Worm (Caenorhabditis elegans) whole organism, young adult: ENCODE measurements around the gene rpl-16.

Source experiments
- B0035.1 ChIP-seq: sonication (generic microtip); optimal IDR thresholded peaks from 2 replicates; lab custom pipeline; 2016; ENCODE audit warnings: missing genetic modification characterization, mild to moderate bottlenecking, missing compliant biosample characterization, missing genotype, missing genetic modification reagents
- C17E4.6 ChIP-seq: fragments of 200-800 bp; sonication (Bioruptor generic); IDR thresholded peaks from 2 replicates; pipeline ENCODE4 v1.3.6; 2022; ENCODE audit warnings: missing genetic modification reagents, missing genetic modification characterization, missing compliant biosample characterization
- D2030.7 ChIP-seq: fragments of 200-800 bp; sonication (Bioruptor generic); IDR thresholded peaks from 2 replicates; pipeline ENCODE4 v1.3.6; 2022; ENCODE audit warnings: missing genetic modification reagents, missing genetic modification characterization, missing compliant biosample characterization
- F10E7.11 ChIP-seq: sonication (generic microtip); optimal IDR thresholded peaks from 2 replicates; lab custom pipeline; 2017; ENCODE audit warnings: mild to moderate bottlenecking, missing genetic modification characterization, moderate library complexity, missing compliant biosample characterization
- F22D6.2 ChIP-seq: sonication (generic microtip); optimal IDR thresholded peaks from 2 replicates; lab custom pipeline; 2016; ENCODE audit warnings: mild to moderate bottlenecking, missing genetic modification characterization, missing compliant biosample characterization
- F37B4.10 ChIP-seq: fragments of 200-800 bp; sonication (Bioruptor generic); IDR thresholded peaks from 2 replicates; pipeline ENCODE4 v1.3.6; 2022; ENCODE audit warnings: missing genetic modification characterization, missing compliant biosample characterization
- F49E8.2 ChIP-seq: sonication (generic microtip); optimal IDR thresholded peaks from 3 replicates; lab custom pipeline; 2017; ENCODE audit warnings: missing genetic modification characterization, mild to moderate bottlenecking, missing compliant biosample characterization, antibody characterized with exemption, moderate library complexity; ENCODE audit not compliant: insufficient read depth
- F52B5.7 ChIP-seq: sonication (generic microtip); optimal IDR thresholded peaks from 2 replicates; lab custom pipeline; 2016; ENCODE audit warnings: mild to moderate bottlenecking, missing genetic modification characterization, missing compliant biosample characterization
- K11D2.4 ChIP-seq: fragments of 200-800 bp; sonication (Bioruptor generic); IDR thresholded peaks from 2 replicates; pipeline ENCODE4 v1.3.6; 2022; ENCODE audit warnings: missing genetic modification reagents, missing genetic modification characterization, missing compliant biosample characterization
- T07F8.4 ChIP-seq: sonication (generic microtip); optimal IDR thresholded peaks from 2 replicates; lab custom pipeline; 2016; ENCODE audit warnings: mild to moderate bottlenecking, missing genetic modification characterization, moderate library complexity, missing compliant biosample characterization
- Y56A3A.18 ChIP-seq: fragments of 200-800 bp; sonication (Bioruptor generic); IDR thresholded peaks from 2 replicates; pipeline ENCODE4 v1.3.6; 2022; ENCODE audit warnings: missing genetic modification reagents, missing genetic modification characterization, missing compliant biosample characterization
- Y95B8A.8 ChIP-seq: fragments of 200-800 bp; sonication (Bioruptor generic); IDR thresholded peaks from 2 replicates; pipeline ENCODE4 v1.3.6; 2022; ENCODE audit warnings: missing genetic modification reagents, missing genetic modification characterization, missing compliant biosample characterization
- ZK185.1 ChIP-seq: sonication (generic microtip); optimal IDR thresholded peaks from 2 replicates; lab custom pipeline; 2016; ENCODE audit warnings: mild to moderate bottlenecking, missing genetic modification characterization, missing compliant biosample characterization; ENCODE audit not compliant: poor library complexity, severe bottlenecking
- aptf-2 ChIP-seq: fragments of 200-800 bp; sonication (Bioruptor generic); conservative IDR thresholded peaks from 2 replicates; pipeline ENCODE4 v1.3.6; 2022; ENCODE audit warnings: missing genetic modification reagents, missing genetic modification characterization, missing compliant biosample characterization
- aptf-3 ChIP-seq: fragments of 200-800 bp; sonication (Bioruptor generic); IDR thresholded peaks from 2 replicates; pipeline ENCODE4 v1.3.6; 2022; ENCODE audit warnings: missing genetic modification characterization, missing compliant biosample characterization
- athp-1 ChIP-seq: sonication (generic microtip); optimal IDR thresholded peaks from 2 replicates; lab custom pipeline; 2017; ENCODE audit warnings: mild to moderate bottlenecking, missing genetic modification characterization, missing compliant biosample characterization
- attf-5 ChIP-seq: fragments of 200-800 bp; sonication (Bioruptor generic); optimal IDR thresholded peaks from 2 replicates; lab custom pipeline; 2018; ENCODE audit warnings: mild to moderate bottlenecking, missing genetic modification characterization, missing compliant biosample characterization
- cebp-1 ChIP-seq, 2 experiments: fragments of 200-800 bp in 1 of 2; sonication (Bioruptor generic) in 1 of 2; sonication (generic microtip) in 1 of 2; IDR thresholded peaks in 1 of 2; optimal IDR thresholded peaks in 1 of 2; 2 replicates each; pipeline versions ENCODE4 v1.3.6 to Lab custom; 2017 to 2022; ENCODE audit warnings: missing compliant biosample characterization in 2 of 2, missing genetic modification characterization in 2 of 2, mild to moderate bottlenecking in 1 of 2, missing genetic modification reagents in 1 of 2, moderate library complexity in 1 of 2
- chd-7 ChIP-seq: sonication (generic microtip); optimal IDR thresholded peaks from 2 replicates; lab custom pipeline; 2016; ENCODE audit warnings: mild to moderate bottlenecking, missing genetic modification characterization, moderate library complexity, missing compliant biosample characterization
- dox-1 ChIP-seq: fragments of 200-800 bp; sonication (Bioruptor generic); IDR thresholded peaks from 2 replicates; pipeline ENCODE4 v1.3.6; 2022; ENCODE audit warnings: missing genetic modification reagents, missing genetic modification characterization, missing compliant biosample characterization
- efl-1 ChIP-seq: fragments of 150-350 bp; optimal IDR thresholded peaks from 2 replicates; lab custom pipeline; 2014; ENCODE audit warnings: missing biosample characterization, missing genetic modification reagents, missing genetic modification characterization
- ets-4 ChIP-seq: fragments of 200-800 bp; sonication (Bioruptor generic); optimal IDR thresholded peaks from 2 replicates; lab custom pipeline; 2018; ENCODE audit warnings: mild to moderate bottlenecking, missing genetic modification characterization, missing compliant biosample characterization
- let-526 ChIP-seq: fragments of 200-800 bp; sonication (Bioruptor generic); IDR thresholded peaks from 2 replicates; pipeline ENCODE4 v1.3.6; 2022; ENCODE audit warnings: missing genetic modification reagents, missing genetic modification characterization, missing compliant biosample characterization
- let-607 ChIP-seq, 2 experiments: fragments of 200-800 bp in 1 of 2; sonication (Bioruptor generic) in 1 of 2; sonication (generic microtip) in 1 of 2; optimal IDR thresholded peaks; 2 replicates each; lab custom pipeline; 2016 to 2018; ENCODE audit warnings: mild to moderate bottlenecking in 2 of 2, missing compliant biosample characterization in 2 of 2, missing genetic modification characterization in 2 of 2, moderate library complexity in 2 of 2, missing genotype in 1 of 2
- lin-54 ChIP-seq: fragments of 200-800 bp; sonication (Bioruptor generic); optimal IDR thresholded peaks from 2 replicates; lab custom pipeline; 2018; ENCODE audit warnings: mild to moderate bottlenecking, missing genetic modification characterization, missing compliant biosample characterization
- madf-3 ChIP-seq: fragments of 200-800 bp; sonication (Bioruptor generic); IDR thresholded peaks from 2 replicates; pipeline ENCODE4 v1.3.6; 2022; ENCODE audit warnings: missing genetic modification reagents, missing genetic modification characterization, missing compliant biosample characterization
- madf-6 ChIP-seq: fragments of 200-800 bp; sonication (Bioruptor generic); IDR thresholded peaks from 2 replicates; pipeline ENCODE4 v1.3.6; 2022; ENCODE audit warnings: missing genetic modification reagents, missing genetic modification characterization, missing compliant biosample characterization
- mcd-1 ChIP-seq: fragments of 200-800 bp; sonication (Bioruptor generic); IDR thresholded peaks from 2 replicates; pipeline ENCODE4 v1.3.6; 2022; ENCODE audit warnings: missing genetic modification reagents, missing genetic modification characterization, missing compliant biosample characterization
- mel-28 ChIP-seq: sonication (generic microtip); optimal IDR thresholded peaks from 2 replicates; lab custom pipeline; 2016; ENCODE audit warnings: borderline replicate concordance, mild to moderate bottlenecking, missing genetic modification characterization, missing compliant biosample characterization
- mxl-1 ChIP-seq: sonication (generic microtip); optimal IDR thresholded peaks from 2 replicates; lab custom pipeline; 2016; ENCODE audit warnings: missing genetic modification characterization, missing compliant biosample characterization
- nfya-1 ChIP-seq: sonication (generic microtip); optimal IDR thresholded peaks from 2 replicates; lab custom pipeline; 2017; ENCODE audit warnings: antibody characterized with exemption, missing compliant biosample characterization, missing genetic modification characterization, borderline replicate concordance; ENCODE audit not compliant: insufficient read depth
- nfya-2 ChIP-seq: fragments of 200-800 bp; sonication (Bioruptor generic); IDR thresholded peaks from 2 replicates; pipeline ENCODE4 v1.3.6; 2022; ENCODE audit warnings: missing genetic modification reagents, missing genetic modification characterization, missing compliant biosample characterization
- nfyb-1 ChIP-seq: fragments of 200-800 bp; sonication (Bioruptor generic); IDR thresholded peaks from 2 replicates; pipeline ENCODE4 v1.3.6; 2022; ENCODE audit warnings: missing genetic modification reagents, missing genetic modification characterization, missing compliant biosample characterization
- nhr-27 ChIP-seq: fragments of 200-800 bp; sonication (Bioruptor generic); optimal IDR thresholded peaks from 2 replicates; lab custom pipeline; 2018; ENCODE audit warnings: mild to moderate bottlenecking, missing genetic modification characterization, moderate library complexity, missing compliant biosample characterization
- rcor-1 ChIP-seq: fragments of 200-800 bp; sonication (Bioruptor generic); IDR thresholded peaks from 2 replicates; pipeline ENCODE4 v1.3.6; 2022; ENCODE audit warnings: missing genetic modification reagents, missing genetic modification characterization, missing compliant biosample characterization
- repo-1 ChIP-seq: sonication (generic microtip); optimal IDR thresholded peaks from 2 replicates; lab custom pipeline; 2017; ENCODE audit warnings: mild to moderate bottlenecking, missing genetic modification characterization, missing compliant biosample characterization
- sdz-38 ChIP-seq: sonication (generic microtip); optimal IDR thresholded peaks from 2 replicates; lab custom pipeline; 2016; ENCODE audit warnings: missing genotype, missing genetic modification characterization, missing compliant biosample characterization
- sea-2 ChIP-seq: fragments of 200-800 bp; sonication (Bioruptor generic); IDR thresholded peaks from 2 replicates; pipeline ENCODE4 v1.3.6; 2022; ENCODE audit warnings: missing genetic modification characterization, missing compliant biosample characterization
- snpc-4 ChIP-seq, 5 experiments: fragments of 150-350 bp in 1 of 5; sonication (generic microtip) in 4 of 5; optimal IDR thresholded peaks; 2 replicates each; lab custom pipeline; 2014 to 2018; ENCODE audit warnings: missing genetic modification characterization in 5 of 5, missing biosample characterization in 3 of 5, antibody characterized with exemption in 2 of 5, mild to moderate bottlenecking in 2 of 5, missing compliant biosample characterization in 2 of 5, missing genotype in 2 of 5, moderate library complexity in 2 of 5, missing genetic modification reagents in 1 of 5
- tbx-9 ChIP-seq: sonication (generic microtip); optimal IDR thresholded peaks from 2 replicates; lab custom pipeline; 2016; ENCODE audit warnings: borderline replicate concordance, missing genetic modification characterization, inconsistent platforms, missing compliant biosample characterization
- ztf-18 ChIP-seq: sonication (generic microtip); optimal IDR thresholded peaks from 2 replicates; lab custom pipeline; 2016; ENCODE audit warnings: missing genotype, mild to moderate bottlenecking, missing genetic modification characterization, missing compliant biosample characterization
- ztf-22 ChIP-seq: fragments of 200-800 bp; sonication (Bioruptor generic); optimal IDR thresholded peaks from 2 replicates; lab custom pipeline; 2018; ENCODE audit warnings: mild to moderate bottlenecking, missing genetic modification characterization, moderate library complexity, missing compliant biosample characterization
- ztf-28 ChIP-seq: fragments of 200-800 bp; sonication (Bioruptor generic); IDR thresholded peaks from 2 replicates; pipeline ENCODE4 v1.3.6; 2022; ENCODE audit warnings: missing genetic modification reagents, missing genetic modification characterization, missing compliant biosample characterization
- ztf-6 ChIP-seq: fragments of 200-800 bp; sonication (Bioruptor generic); IDR thresholded peaks from 2 replicates; pipeline ENCODE4 v1.3.6; 2022; ENCODE audit warnings: missing genetic modification reagents, missing genetic modification characterization, missing compliant biosample characterization

rpl-16 gene

ce11 chrIII:3502215-3502838 is 1.1 kb downstream of the rpl-16 start, which contains the start of gene M01F1.8 (continued):
- TF ChIP-seq attf-5 (GFP tag; lab: Kevin White, UChicago) (no peak), aptf-2 (GFP tag; lab: Robert Waterston, UW) (no peak), nhr-27 (tag; lab: Kevin White, UChicago) (peak; percentile 66), K11D2.4 (GFP tag; lab: Robert Waterston, UW) (no peak), dox-1 (GFP tag; lab: Robert Waterston, UW) (no peak), D2030.7 (GFP tag; lab: Robert Waterston, UW) (no peak), ztf-6 (GFP tag; lab: Robert Waterston, UW) (no peak)

ce11 chrIII:3499850-3500249 is 3.6 kb downstream of the rpl-16 start:
- TF ChIP-seq madf-3 (GFP tag; lab: Robert Waterston, UW) (no peak), mel-28 (no peak), mcd-1 (GFP tag; lab: Robert Waterston, UW) (peak; percentile 65), F52B5.7 (tag; lab: Kevin White, UChicago) (no peak), aptf-3 (GFP tag; lab: Robert Waterston, UW) (no peak), mxl-1 (no peak), F10E7.11 (tag; lab: Kevin White, UChicago) (no peak), ztf-28 (peak; percentile 74; the same call in 1 of the 2 replicates), Y56A3A.18 (no peak), nfyb-1 (GFP tag; lab: Robert Waterston, UW) (no peak), lin-54 (peak; percentile 11), T07F8.4 (no peak), athp-1 (tag; lab: Kevin White, UChicago) (no peak), tbx-9 (no peak), let-526 (GFP tag; lab: Robert Waterston, UW) (peak; percentile 72; the same call in 1 of the 2 replicates), let-607 (tag; optimal IDR thresholded peaks at IDR 0.05; lab: Kevin White, UChicago) (no peak), F37B4.10 (no peak), ztf-18 (tag; lab: Kevin White, UChicago) (peak; percentile 18), C17E4.6 (GFP tag; lab: Robert Waterston, UW) (no peak), ets-4 (GFP tag; lab: Kevin White, UChicago) (no peak), B0035.1 (tag; lab: Kevin White, UChicago) (no peak), nfya-1 (no peak), nfya-2 (GFP tag; lab: Robert Waterston, UW) (no peak), ztf-22 (GFP tag; lab: Kevin White, UChicago) (no peak), repo-1 (tag; lab: Kevin White, UChicago) (no peak), ZK185.1 (tag; lab: Kevin White, UChicago) (no peak), rcor-1 (no peak), madf-6 (GFP tag; lab: Robert Waterston, UW) (peak; percentile 41), dox-1 (GFP tag; lab: Robert Waterston, UW) (no peak; the same call in 1 of the 2 replicates), efl-1 (no peak), Y95B8A.8 (GFP tag; lab: Robert Waterston, UW) (no peak), snpc-4 (GFP tag; optimal IDR thresholded peaks at IDR 0.05; lab: Kevin White, UChicago) (no peak), snpc-4 (tag; optimal IDR thresholded peaks at IDR 0.05; lab: Kevin White, UChicago) (no peak), F49E8.2 (tag; lab: Kevin White, UChicago) (no peak), chd-7 (tag; lab: Kevin White, UChicago) (peak; percentile 18), sdz-38 (tag; lab: Kevin White, UChicago) (no peak), cebp-1 (GFP tag; IDR thresholded peaks at IDR 0.05; lab: Robert Waterston, UW) (no peak), cebp-1 (tag; optimal IDR thresholded peaks at IDR 0.05; lab: Kevin White, UChicago) (peak; percentile 25), D2030.7 (GFP tag; lab: Robert Waterston, UW) (0 out of 2 replicates have a peak, but pooled peaks have one; percentile 20), F22D6.2 (no peak), sea-2 (GFP tag; lab: Robert Waterston, UW) (no peak)
